Fruit fly (Drosophila melanogaster) whole organism, embryonic: ENCODE results near the gene CG5235.

ENCODE experiments used
- Asciz ChIP-seq: fragments of 200-800 bp; sonication (Bioruptor generic); optimal IDR thresholded peaks from 2 replicates; lab custom pipeline; 2017; ENCODE audit warnings: missing biosample characterization, mild to moderate bottlenecking, missing genetic modification characterization, missing genetic modification reagents
- CG11695 ChIP-seq: fragments of 200-800 bp; sonication (Bioruptor generic); IDR thresholded peaks from 3 replicates; pipeline ENCODE4 v1.3.6; 2022; ENCODE audit warnings: missing biosample characterization, missing genetic modification characterization
- CG12071 ChIP-seq: fragments of 200-800 bp; sonication (Bioruptor generic); optimal IDR thresholded peaks from 3 replicates; lab custom pipeline; 2018; ENCODE audit warnings: missing biosample characterization, mild to moderate bottlenecking, missing genetic modification characterization
- CG13424 ChIP-seq: fragments of 200-800 bp; sonication (Bioruptor generic); optimal IDR thresholded peaks from 2 replicates; lab custom pipeline; 2019; ENCODE audit warnings: missing biosample characterization, mild to moderate bottlenecking, missing genetic modification characterization, moderate library complexity
- CG15479 ChIP-seq: fragments of 200-800 bp; sonication (Bioruptor generic); optimal IDR thresholded peaks from 3 replicates; lab custom pipeline; 2019; ENCODE audit warnings: missing biosample characterization, mild to moderate bottlenecking, missing genetic modification characterization, moderate library complexity
- CG1602 ChIP-seq: fragments of 200-800 bp; sonication (Bioruptor generic); optimal IDR thresholded peaks from 3 replicates; lab custom pipeline; 2016; ENCODE audit warnings: missing biosample characterization, missing genetic modification characterization
- CG17359 ChIP-seq: fragments of 200-800 bp; sonication (Bioruptor generic); optimal IDR thresholded peaks from 3 replicates; lab custom pipeline; 2018; ENCODE audit warnings: missing biosample characterization, mild to moderate bottlenecking, missing genetic modification characterization, moderate library complexity
- CG18262 ChIP-seq: fragments of 200-800 bp; optimal IDR thresholded peaks from 3 replicates; lab custom pipeline; 2019; ENCODE audit warnings: missing biosample characterization, mild to moderate bottlenecking, missing genetic modification characterization, moderate library complexity
- CG2678 ChIP-seq: fragments of 200-800 bp; sonication (Bioruptor generic); optimal IDR thresholded peaks from 3 replicates; lab custom pipeline; 2019; ENCODE audit warnings: missing biosample characterization, mild to moderate bottlenecking, missing genetic modification characterization, moderate library complexity
- CG3726 ChIP-seq: fragments of 200-800 bp; sonication (Bioruptor generic); IDR thresholded peaks from 3 replicates; pipeline ENCODE4, ENCODE4 v1.3.6; 2022; ENCODE audit warnings: missing biosample characterization, missing genetic modification characterization
- CG4282 ChIP-seq: fragments of 200-800 bp; sonication (Bioruptor generic); optimal IDR thresholded peaks from 2 replicates; lab custom pipeline; 2016; ENCODE audit warnings: missing biosample characterization, missing genetic modification characterization
- CG4360 ChIP-seq: fragments of 200-800 bp; sonication (Bioruptor generic); IDR thresholded peaks from 2 replicates; pipeline ENCODE4 v1.3.6; 2022; ENCODE audit warnings: missing biosample characterization, missing genetic modification characterization
- CG6254 ChIP-seq: fragments of 200-800 bp; sonication (Bioruptor generic); optimal IDR thresholded peaks from 3 replicates; lab custom pipeline; 2017; ENCODE audit warnings: mild to moderate bottlenecking, missing biosample characterization, missing genetic modification reagents, missing genetic modification characterization
- CG6689 ChIP-seq: fragments of 200-800 bp; sonication (Bioruptor generic); IDR thresholded peaks from 2 replicates; pipeline ENCODE4 v1.3.6; 2022; ENCODE audit warnings: missing biosample characterization, missing genetic modification characterization
- CG6791 ChIP-seq: fragments of 200-800 bp; sonication (Bioruptor generic); IDR thresholded peaks from 3 replicates; pipeline ENCODE4 v1.3.6; 2022; ENCODE audit warnings: missing biosample characterization, missing genetic modification characterization; ENCODE audit not compliant: partially characterized antibody
- CG7271 ChIP-seq: fragments of 200-800 bp; sonication (Bioruptor generic); optimal IDR thresholded peaks from 2 replicates; lab custom pipeline; 2018; ENCODE audit warnings: missing biosample characterization, mild to moderate bottlenecking, missing genetic modification characterization, moderate library complexity
- CG7786 ChIP-seq: fragments of 200-800 bp; sonication (Bioruptor generic); optimal IDR thresholded peaks from 2 replicates; lab custom pipeline; 2016; ENCODE audit warnings: missing biosample characterization, missing genetic modification characterization
- CG9876 ChIP-seq: fragments of 200-800 bp; sonication (Bioruptor generic); optimal IDR thresholded peaks from 2 replicates; lab custom pipeline; 2016; ENCODE audit warnings: missing biosample characterization, missing genetic modification characterization
- CrebB ChIP-seq: fragments of 200-800 bp; sonication (Bioruptor generic); optimal IDR thresholded peaks from 3 replicates; lab custom pipeline; 2018; ENCODE audit warnings: missing biosample characterization, mild to moderate bottlenecking, missing genetic modification characterization
- D ChIP-seq, 2 experiments: fragments of 200-800 bp in 1 of 2; fragments of >200 bp in 1 of 2; sonication (Bioruptor generic) in 1 of 2; optimal IDR thresholded peaks; 2 replicates in 1 of 2; 3 replicates in 1 of 2; lab custom pipeline; 2017; ENCODE audit warnings: mild to moderate bottlenecking in 1 of 2, missing biosample characterization in 1 of 2, missing genetic modification characterization in 1 of 2, missing genetic modification reagents in 1 of 2
- D19A ChIP-seq: fragments of 200-800 bp; optimal IDR thresholded peaks from 3 replicates; lab custom pipeline; 2019; ENCODE audit warnings: missing biosample characterization, mild to moderate bottlenecking, missing genetic modification characterization, moderate library complexity
- Dek ChIP-seq: fragments of 200-800 bp; sonication (Bioruptor generic); optimal IDR thresholded peaks from 3 replicates; lab custom pipeline; 2019; ENCODE audit warnings: missing biosample characterization, mild to moderate bottlenecking, missing genetic modification characterization, moderate library complexity
- Dref ChIP-seq: fragments of 200-800 bp; sonication (Bioruptor generic); IDR thresholded peaks from 2 replicates; pipeline ENCODE4 v1.3.6; 2022; ENCODE audit warnings: missing biosample characterization, missing genetic modification characterization
- Fer1 ChIP-seq: fragments of 200-800 bp; sonication (Bioruptor generic); optimal IDR thresholded peaks from 2 replicates; lab custom pipeline; 2017; ENCODE audit warnings: missing biosample characterization, mild to moderate bottlenecking, missing genetic modification characterization
- GATAe ChIP-seq: fragments of 200-800 bp; sonication (Bioruptor generic); conservative IDR thresholded peaks from 2 replicates; pipeline ENCODE4 v1.3.6; 2022; ENCODE audit warnings: missing biosample characterization, missing genetic modification characterization
- Lhr ChIP-seq: fragments of 200-800 bp; sonication (Bioruptor generic); optimal IDR thresholded peaks from 3 replicates; lab custom pipeline; 2017; ENCODE audit warnings: mild to moderate bottlenecking, missing biosample characterization, missing genetic modification reagents, missing genetic modification characterization
- MTF-1 ChIP-seq: fragments of 200-800 bp; sonication (Bioruptor generic); optimal IDR thresholded peaks from 2 replicates; lab custom pipeline; 2018; ENCODE audit warnings: missing biosample characterization, mild to moderate bottlenecking, missing genetic modification characterization, borderline replicate concordance
- Meics ChIP-seq: fragments of 200-800 bp; sonication (Bioruptor generic); optimal IDR thresholded peaks from 2 replicates; lab custom pipeline; 2017; ENCODE audit warnings: missing biosample characterization, mild to moderate bottlenecking, missing genetic modification characterization
- Oaz ChIP-seq: fragments of 200-800 bp; sonication (Bioruptor generic); IDR thresholded peaks from 2 replicates; pipeline ENCODE4 v1.3.6; 2022; ENCODE audit warnings: missing biosample characterization, missing genetic modification characterization
- Oli ChIP-seq: fragments of 200-800 bp; sonication (Bioruptor generic); optimal IDR thresholded peaks from 2 replicates; lab custom pipeline; 2018; ENCODE audit warnings: missing biosample characterization, mild to moderate bottlenecking, missing genetic modification characterization, moderate library complexity
- Poxn ChIP-seq: fragments of 200-800 bp; sonication (Bioruptor generic); IDR thresholded peaks from 2 replicates; pipeline ENCODE4 v1.3.6; 2022; ENCODE audit warnings: missing biosample characterization, missing genetic modification characterization
- Sry-δ ChIP-seq: fragments of 200-800 bp; sonication (Bioruptor generic); optimal IDR thresholded peaks from 2 replicates; lab custom pipeline; 2016; ENCODE audit warnings: missing biosample characterization, missing genetic modification characterization
- Usf ChIP-seq: fragments of 200-800 bp; sonication (Bioruptor generic); optimal IDR thresholded peaks from 2 replicates; lab custom pipeline; 2017; ENCODE audit warnings: missing genotype, missing biosample characterization, missing genetic modification characterization
- ab ChIP-seq: fragments of 200-800 bp; sonication (Bioruptor generic); optimal IDR thresholded peaks from 2 replicates; lab custom pipeline; 2016; ENCODE audit warnings: missing biosample characterization, missing genetic modification characterization
- bowl ChIP-seq: fragments of 200-800 bp; sonication (Bioruptor generic); IDR thresholded peaks from 2 replicates; pipeline ENCODE4 v1.3.6; 2022; ENCODE audit warnings: missing biosample characterization, missing genetic modification characterization
- chm ChIP-seq: fragments of 200-800 bp; sonication (Bioruptor generic); IDR thresholded peaks from 2 replicates; pipeline ENCODE4 v1.3.6; 2022; ENCODE audit warnings: missing biosample characterization, missing genetic modification characterization
- crc ChIP-seq: fragments of 200-800 bp; sonication (Bioruptor generic); optimal IDR thresholded peaks from 2 replicates; lab custom pipeline; 2016; ENCODE audit warnings: missing biosample characterization, missing genetic modification characterization
- crol ChIP-seq: fragments of 200-800 bp; sonication (Bioruptor generic); IDR thresholded peaks from 2 replicates; pipeline ENCODE4 v1.3.6; 2022; ENCODE audit warnings: missing biosample characterization, missing genetic modification characterization
- dysf ChIP-seq: fragments of 200-800 bp; sonication (Bioruptor generic); IDR thresholded peaks from 3 replicates; pipeline ENCODE4 v1.3.6; 2022; ENCODE audit warnings: missing biosample characterization, missing genetic modification characterization
- fru ChIP-seq: fragments of >200 bp; optimal IDR thresholded peaks from 2 replicates; lab custom pipeline; 2017
- gro ChIP-seq: fragments of 200-800 bp; sonication (Bioruptor generic); optimal IDR thresholded peaks from 2 replicates; lab custom pipeline; 2016; ENCODE audit warnings: missing biosample characterization, missing genetic modification characterization
- luna ChIP-seq: fragments of 200-800 bp; sonication (Bioruptor generic); optimal IDR thresholded peaks from 2 replicates; lab custom pipeline; 2016; ENCODE audit warnings: missing biosample characterization, missing genetic modification characterization
- mirr ChIP-seq: fragments of 200-800 bp; sonication (Bioruptor generic); optimal IDR thresholded peaks from 3 replicates; lab custom pipeline; 2018; ENCODE audit warnings: missing biosample characterization, mild to moderate bottlenecking, missing genetic modification characterization
- nom ChIP-seq: fragments of 200-800 bp; sonication (Bioruptor generic); optimal IDR thresholded peaks from 2 replicates; lab custom pipeline; 2017; ENCODE audit warnings: missing biosample characterization, missing genetic modification characterization, mild to moderate bottlenecking, moderate library complexity, missing genetic modification reagents
- psq ChIP-seq: fragments of 200-800 bp; sonication (Bioruptor generic); optimal IDR thresholded peaks from 2 replicates; lab custom pipeline; 2017; ENCODE audit warnings: missing biosample characterization, missing genetic modification characterization
- stwl ChIP-seq: fragments of 200-800 bp; sonication (Bioruptor generic); optimal IDR thresholded peaks from 3 replicates; lab custom pipeline; 2018; ENCODE audit warnings: missing biosample characterization, mild to moderate bottlenecking, missing genetic modification characterization, moderate library complexity
- ttk ChIP-seq: fragments of 200-800 bp; sonication (Bioruptor generic); IDR thresholded peaks from 2 replicates; pipeline ENCODE4 v2.1.2; 2022; ENCODE audit warnings: missing biosample characterization, missing genetic modification characterization
- vfl ChIP-seq: fragments of 200-800 bp; sonication (Bioruptor generic); optimal IDR thresholded peaks from 2 replicates; lab custom pipeline; 2016; ENCODE audit warnings: missing biosample characterization, missing genetic modification characterization
- vvl ChIP-seq: fragments of 200-800 bp; sonication (Bioruptor generic); IDR thresholded peaks from 2 replicates; pipeline ENCODE4 v1.3.6; 2022; ENCODE audit warnings: missing biosample characterization, missing genetic modification characterization
- yki ChIP-seq: fragments of >200 bp; optimal IDR thresholded peaks from 3 replicates; lab custom pipeline; 2018
- zen ChIP-seq: fragments of 200-800 bp; sonication (Bioruptor generic); optimal IDR thresholded peaks from 3 replicates; lab custom pipeline; 2018; ENCODE audit warnings: missing biosample characterization, mild to moderate bottlenecking, missing genetic modification characterization, moderate library complexity

Gene CG5235

dm6 chr3L:16037690-16038332, 52.4 kb downstream of the CG5235 start (continued):
- TF ChIP-seq nom (GFP tag; lab: Kevin White, UChicago), result peak; percentile 45
- TF ChIP-seq CG4282 (GFP tag; lab: Kevin White, UChicago), result no peak
- TF ChIP-seq Lhr (GFP tag; lab: Kevin White, UChicago), result no peak
- no peak for TF ChIP-seq crc (GFP tag; lab: Kevin White, UChicago)
- no peak for TF ChIP-seq CG11695 (GFP tag; lab: Robert Waterston, UW)
- TF ChIP-seq CG9876, result no peak
- no peak for TF ChIP-seq gro (GFP tag; lab: Kevin White, UChicago)
- no peak for TF ChIP-seq CG1602
- no peak for TF ChIP-seq CG2678 (tag; lab: Kevin White, UChicago)
- TF ChIP-seq CG13424, result no peak
- no peak for TF ChIP-seq Fer1 (GFP tag; lab: Kevin White, UChicago)
- TF ChIP-seq D19A (tag; lab: Kevin White, UChicago), result peak; percentile 71
- no peak for TF ChIP-seq mirr
- no peak for TF ChIP-seq Dek
- no peak for TF ChIP-seq CG7786 (GFP tag; lab: Kevin White, UChicago)
- TF ChIP-seq vvl (GFP tag; lab: Robert Waterston, UW), result peak; percentile 86
- TF ChIP-seq Meics (GFP tag; lab: Kevin White, UChicago), result no peak
- TF ChIP-seq CG6254, result no peak
- no peak for TF ChIP-seq Dref (GFP tag; lab: Robert Waterston, UW)
- TF ChIP-seq CG17359 (tag; lab: Kevin White, UChicago), result no peak
- TF ChIP-seq Sry-δ, result no peak
- no peak for TF ChIP-seq Usf
- no peak for TF ChIP-seq luna
- no peak for TF ChIP-seq CG4360 (GFP tag; lab: Robert Waterston, UW)
- no peak for TF ChIP-seq zen (tag; lab: Kevin White, UChicago)
- TF ChIP-seq ttk, result no peak
- TF ChIP-seq yki (lab: Kevin White, UChicago), result no peak
- no peak for TF ChIP-seq D (optimal IDR thresholded peaks at IDR 0.05; lab: Kevin White, UChicago)
- no peak for TF ChIP-seq D (GFP tag; optimal IDR thresholded peaks at IDR 0.05; lab: Kevin White, UChicago)
- no peak for TF ChIP-seq CG7271
- no peak for TF ChIP-seq psq (GFP tag; lab: Kevin White, UChicago)
- no peak for TF ChIP-seq crol (GFP tag; lab: Robert Waterston, UW)
- no peak for TF ChIP-seq CG3726 (GFP tag; lab: Robert Waterston, UW)
- peak; percentile 41; the same call in 1 of the 2 replicates for TF ChIP-seq CG6689 (GFP tag; lab: Robert Waterston, UW)
- TF ChIP-seq ab (GFP tag; lab: Kevin White, UChicago), result no peak
- no peak for TF ChIP-seq CG18262 (tag; lab: Kevin White, UChicago)
- TF ChIP-seq Poxn, result no peak
- no peak for TF ChIP-seq CG15479 (GFP tag; lab: Kevin White, UChicago)
- no peak for TF ChIP-seq GATAe
- TF ChIP-seq CrebB (tag; lab: Kevin White, UChicago), result no peak
- no peak for TF ChIP-seq Oli (tag; lab: Kevin White, UChicago)
- TF ChIP-seq MTF-1 (GFP tag; lab: Kevin White, UChicago), result no peak
- no peak for TF ChIP-seq stwl (tag; lab: Kevin White, UChicago)
- peak; percentile 2 for TF ChIP-seq CG12071 (GFP tag; lab: Kevin White, UChicago)
- TF ChIP-seq CG6791 (GFP tag; lab: Robert Waterston, UW), result 0 out of 3 replicates have a peak, but pooled peaks have one; percentile 17
- TF ChIP-seq chm (GFP tag; lab: Robert Waterston, UW), result 0 out of 2 replicates have a peak, but pooled peaks have one; percentile 48
- no peak for TF ChIP-seq Oaz (GFP tag; lab: Robert Waterston, UW)
- no peak for TF ChIP-seq dysf (GFP tag; lab: Robert Waterston, UW)
- TF ChIP-seq Asciz (GFP tag; lab: Kevin White, UChicago), result no peak
- TF ChIP-seq vfl, result no peak
- TF ChIP-seq fru, result no peak
- TF ChIP-seq bowl (GFP tag; lab: Robert Waterston, UW), result no peak
